Worm (Caenorhabditis elegans): ENCODE data around the gene F20C5.6.

The F20C5.6 gene

ce11 chrIV:8772800-8773256 lies at the start of gene F20C5.6:
Gene F20C5.6 (minus strand): TSS chrIV:8773206.
- TF ChIP-seq pha-4 (tag; optimal IDR thresholded peaks at IDR 0.05) (no peak), lin-39 (tag; optimal IDR thresholded peaks at IDR 0.05) (no peak), fos-1 (tag; optimal IDR thresholded peaks at IDR 0.05) (no peak), nhr-67 (tag; optimal IDR thresholded peaks at IDR 0.05) (no peak), egl-27 (tag; optimal IDR thresholded peaks at IDR 0.05) (no peak), jun-1 (tag; optimal IDR thresholded peaks at IDR 0.05) (no peak), nhr-11 (tag; optimal IDR thresholded peaks at IDR 0.05) (no peak), pqm-1 (tag; optimal IDR thresholded peaks at IDR 0.05) (no peak), ceh-28 (tag; optimal IDR thresholded peaks at IDR 0.05) (no peak), sea-2 (GFP tag; optimal IDR thresholded peaks at IDR 0.05) (no peak)

DNA sequence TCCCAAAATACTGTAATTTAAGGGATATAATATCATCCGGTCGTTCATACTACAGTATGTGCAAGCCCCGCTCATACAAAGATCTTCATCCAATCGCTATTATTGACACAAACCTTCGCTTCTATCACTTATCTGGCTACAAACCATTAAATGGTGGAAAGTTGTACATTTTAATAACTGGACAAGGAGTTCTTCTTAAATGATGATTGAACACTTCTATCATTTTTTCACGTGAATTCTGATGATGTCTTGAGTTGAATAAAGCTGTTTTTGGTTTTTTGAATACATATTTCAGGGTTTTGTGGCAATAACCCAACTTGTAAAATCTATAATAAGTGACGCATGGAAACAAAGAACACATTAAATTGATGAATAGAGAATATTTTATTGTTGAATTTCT lies 49.6 kb upstream of the F20C5.6 start:
- TF ChIP-seq mdl-1 (tag; optimal IDR thresholded peaks at IDR 0.05) (no peak), skn-1 (tag; optimal IDR thresholded peaks at IDR 0.05) (no peak), nfya-1 (tag; optimal IDR thresholded peaks at IDR 0.05; ENCODE audit: insufficient read depth) (peak; percentile 20), elt-3 (tag; optimal IDR thresholded peaks at IDR 0.05) (peak in 1 of 3 experiments; percentile 64), nhr-23 (tag; optimal IDR thresholded peaks at IDR 0.05) (peak; percentile 0), mml-1 (tag; optimal IDR thresholded peaks at IDR 0.05) (no peak), pqm-1 (tag; optimal IDR thresholded peaks at IDR 0.05) (no peak), unc-62 (GFP tag; optimal IDR thresholded peaks at IDR 0.05) (no peak), pha-4 (tag; optimal IDR thresholded peaks at IDR 0.05) (no peak), lin-39 (tag; optimal IDR thresholded peaks at IDR 0.05) (no peak), nhr-11 (tag; optimal IDR thresholded peaks at IDR 0.05) (no peak), tbx-2 (tag; optimal IDR thresholded peaks at IDR 0.05) (no peak), elt-1 (tag; optimal IDR thresholded peaks at IDR 0.05) (peak; percentile 1), jun-1 (tag; optimal IDR thresholded peaks at IDR 0.05) (no peak), egl-27 (tag; optimal IDR thresholded peaks at IDR 0.05) (no peak), sea-2 (GFP tag; optimal IDR thresholded peaks at IDR 0.05) (no peak), ztf-11 (tag; optimal IDR thresholded peaks at IDR 0.05) (no peak), lin-15B (tag; optimal IDR thresholded peaks at IDR 0.05) (no peak), ZK546.5 (tag; optimal IDR thresholded peaks at IDR 0.05) (no peak), lsy-12 (tag; optimal IDR thresholded peaks at IDR 0.05) (no peak), nhr-28 (tag; optimal IDR thresholded peaks at IDR 0.05) (no peak), nhr-237 (tag; optimal IDR thresholded peaks at IDR 0.05) (no peak), ztf-4 (tag; optimal IDR thresholded peaks at IDR 0.05) (no peak), elt-2 (tag; optimal IDR thresholded peaks at IDR 0.05) (no peak), ceh-16 (tag; optimal IDR thresholded peaks at IDR 0.05) (no peak), ceh-82 (tag; optimal IDR thresholded peaks at IDR 0.05) (no peak), unc-39 (tag; optimal IDR thresholded peaks at IDR 0.05) (no peak), nhr-77 (tag; optimal IDR thresholded peaks at IDR 0.05) (no peak), fkh-10 (GFP tag; optimal IDR thresholded peaks at IDR 0.05) (no peak), zag-1 (tag; optimal IDR thresholded peaks at IDR 0.05) (no peak), hmg-11 (tag; optimal IDR thresholded peaks at IDR 0.05) (no peak), ama-1 (optimal IDR thresholded peaks at IDR 0.05) (no peak), nhr-43 (tag; optimal IDR thresholded peaks at IDR 0.05; ENCODE audit: poor library complexity, severe bottlenecking) (peak; percentile 63), ceh-28 (tag; optimal IDR thresholded peaks at IDR 0.05) (peak; percentile 23), daf-12 (tag; optimal IDR thresholded peaks at IDR 0.05) (no peak), fkh-2 (tag; optimal IDR thresholded peaks at IDR 0.05) (no peak), nhr-76 (tag; optimal IDR thresholded peaks at IDR 0.05) (no peak), nhr-25 (tag; optimal IDR thresholded peaks at IDR 0.05) (peak; percentile 79), ceh-9 (tag; optimal IDR thresholded peaks at IDR 0.05) (no peak), R02D3.7 (tag; optimal IDR thresholded peaks at IDR 0.05) (peak; percentile 45), egl-5 (tag; optimal IDR thresholded peaks at IDR 0.05) (no peak), nhr-12 (tag; optimal IDR thresholded peaks at IDR 0.05) (no peak), fos-1 (tag; optimal IDR thresholded peaks at IDR 0.05) (no peak), nhr-67 (tag; optimal IDR thresholded peaks at IDR 0.05) (no peak), eor-1 (tag; optimal IDR thresholded peaks at IDR 0.05) (no peak), snpc-4 (tag; optimal IDR thresholded peaks at IDR 0.05) (no peak), aly-2 (tag; optimal IDR thresholded peaks at IDR 0.05) (no peak)

All from whole organism, L3 larva.